Fruit fly (Drosophila melanogaster) whole organism, embryonic: Measurements from ENCODE around the gene Dpm1.
A peak's percentile ranks its signal among the peaks of the same experiment; 100 is the strongest.

Experiments
- CG10462 ChIP-seq: fragments of 200-800 bp; sonication (Bioruptor generic); optimal IDR thresholded peaks from 2 replicates; lab custom pipeline; 2016; ENCODE audit warnings: missing biosample characterization, missing genetic modification characterization
- CG18262 ChIP-seq: fragments of 200-800 bp; optimal IDR thresholded peaks from 3 replicates; lab custom pipeline; 2019; ENCODE audit warnings: missing biosample characterization, mild to moderate bottlenecking, missing genetic modification characterization, moderate library complexity
- CG2889 ChIP-seq: fragments of 200-800 bp; sonication (Bioruptor generic); IDR thresholded peaks from 3 replicates; pipeline ENCODE4 v1.3.6; 2022; ENCODE audit warnings: missing biosample characterization, missing genetic modification characterization
- CG31388 ChIP-seq: fragments of 200-800 bp; sonication (Bioruptor generic); optimal IDR thresholded peaks from 2 replicates; lab custom pipeline; 2016; ENCODE audit warnings: missing biosample characterization, missing genetic modification characterization
- CG3281 ChIP-seq: fragments of 200-800 bp; sonication (Bioruptor generic); optimal IDR thresholded peaks from 3 replicates; lab custom pipeline; 2017; ENCODE audit warnings: missing biosample characterization, mild to moderate bottlenecking, missing genetic modification characterization
- CG3847 ChIP-seq: fragments of 200-800 bp; sonication (Bioruptor generic); IDR thresholded peaks from 2 replicates; pipeline ENCODE4 v1.3.6; 2022; ENCODE audit warnings: missing biosample characterization, missing genetic modification characterization
- CG43689 ChIP-seq: fragments of 200-800 bp; sonication (Bioruptor generic); IDR thresholded peaks from 2 replicates; pipeline ENCODE4 v1.3.6; 2022; ENCODE audit warnings: missing biosample characterization, missing genetic modification characterization
- CG4617 ChIP-seq: fragments of 200-800 bp; sonication (Bioruptor generic); optimal IDR thresholded peaks from 3 replicates; lab custom pipeline; 2016; ENCODE audit warnings: missing biosample characterization, missing genetic modification characterization, borderline replicate concordance
- CG4730 ChIP-seq: fragments of 200-800 bp; sonication (Bioruptor generic); IDR thresholded peaks from 2 replicates; pipeline ENCODE4 v1.3.6; 2022; ENCODE audit warnings: missing biosample characterization, missing genetic modification characterization
- CG7556 ChIP-seq: fragments of 200-800 bp; sonication (Bioruptor generic); optimal IDR thresholded peaks from 2 replicates; lab custom pipeline; 2017; ENCODE audit warnings: missing biosample characterization, mild to moderate bottlenecking, missing genetic modification characterization
- CG7786 ChIP-seq: fragments of 200-800 bp; sonication (Bioruptor generic); optimal IDR thresholded peaks from 2 replicates; lab custom pipeline; 2016; ENCODE audit warnings: missing biosample characterization, missing genetic modification characterization
- CG7963 ChIP-seq: fragments of 200-800 bp; sonication (Bioruptor generic); IDR thresholded peaks from 3 replicates; pipeline ENCODE4 v1.3.6; 2022; ENCODE audit warnings: missing biosample characterization, missing genetic modification characterization; ENCODE audit not compliant: partially characterized antibody
- CG8290 ChIP-seq, 3 experiments: fragments of 200-800 bp; sonication (Bioruptor generic); optimal IDR thresholded peaks; 2 replicates each; lab custom pipeline; 2016 to 2019; ENCODE audit warnings: missing biosample characterization in 3 of 3, missing genetic modification characterization in 3 of 3, mild to moderate bottlenecking in 2 of 3, moderate library complexity in 1 of 3
- Dp ChIP-seq: fragments of 200-800 bp; sonication (Bioruptor generic); optimal IDR thresholded peaks from 2 replicates; lab custom pipeline; 2018; ENCODE audit warnings: missing biosample characterization, mild to moderate bottlenecking, missing genetic modification characterization, moderate library complexity
- Ets65A ChIP-seq: fragments of 200-800 bp; sonication (Bioruptor generic); peaks from one replicate; lab custom pipeline; 2016; ENCODE audit warnings: missing biosample characterization, missing genetic modification characterization
- Ets97D ChIP-seq: fragments of 200-800 bp; sonication (Bioruptor generic); optimal IDR thresholded peaks from 3 replicates; lab custom pipeline; 2016; ENCODE audit warnings: missing biosample characterization, missing genetic modification characterization
- Fer1 ChIP-seq: fragments of 200-800 bp; sonication (Bioruptor generic); optimal IDR thresholded peaks from 2 replicates; lab custom pipeline; 2017; ENCODE audit warnings: missing biosample characterization, mild to moderate bottlenecking, missing genetic modification characterization
- H15 ChIP-seq: fragments of 200-800 bp; sonication (Bioruptor generic); IDR thresholded peaks from 3 replicates; pipeline ENCODE4 v1.3.6; 2022; ENCODE audit warnings: missing biosample characterization, missing genetic modification characterization
- HHEX ChIP-seq: fragments of 200-800 bp; sonication (Bioruptor generic); optimal IDR thresholded peaks from 3 replicates; lab custom pipeline; 2017; ENCODE audit warnings: missing biosample characterization, mild to moderate bottlenecking, missing genetic modification characterization, missing genetic modification reagents
- Hand ChIP-seq: fragments of 200-800 bp; sonication (Bioruptor generic); optimal IDR thresholded peaks from 2 replicates; lab custom pipeline; 2017; ENCODE audit warnings: mild to moderate bottlenecking, missing biosample characterization, missing genetic modification reagents, missing genetic modification characterization
- Hey ChIP-seq: fragments of 200-800 bp; sonication (Bioruptor generic); optimal IDR thresholded peaks from 3 replicates; lab custom pipeline; 2018; ENCODE audit warnings: missing biosample characterization, mild to moderate bottlenecking, missing genetic modification characterization
- Hmr ChIP-seq: fragments of 200-800 bp; sonication (Bioruptor generic); optimal IDR thresholded peaks from 3 replicates; lab custom pipeline; 2017; ENCODE audit warnings: mild to moderate bottlenecking, missing biosample characterization, missing genetic modification reagents, missing genetic modification characterization
- Kr ChIP-seq: fragments of 200-800 bp; sonication (Bioruptor generic); optimal IDR thresholded peaks from 2 replicates; lab custom pipeline; 2017; ENCODE audit warnings: missing biosample characterization, mild to moderate bottlenecking, missing genetic modification characterization
- Med ChIP-seq: fragments of 200-800 bp; sonication (Bioruptor generic); peaks from one replicate; lab custom pipeline; 2016; ENCODE audit warnings: missing biosample characterization, missing genetic modification characterization, mild to moderate bottlenecking, inconsistent platforms, moderate library complexity
- Myb ChIP-seq: fragments of 200-800 bp; sonication (Bioruptor generic); optimal IDR thresholded peaks from 2 replicates; lab custom pipeline; 2016; ENCODE audit warnings: missing biosample characterization, missing genetic modification characterization
- Pdp1 ChIP-seq, 2 experiments: fragments of 200-800 bp; sonication (Bioruptor generic); optimal IDR thresholded peaks; 3 replicates each; lab custom pipeline; 2016; ENCODE audit warnings: missing biosample characterization in 2 of 2, missing genetic modification characterization in 2 of 2, mild to moderate bottlenecking in 1 of 2, moderate library complexity in 1 of 2
- Usf ChIP-seq: fragments of 200-800 bp; sonication (Bioruptor generic); optimal IDR thresholded peaks from 2 replicates; lab custom pipeline; 2017; ENCODE audit warnings: missing genotype, missing biosample characterization, missing genetic modification characterization
- crp ChIP-seq, 2 experiments: fragments of 200-800 bp; sonication (Bioruptor generic); optimal IDR thresholded peaks; 2 replicates in 1 of 2; 3 replicates in 1 of 2; lab custom pipeline; 2017; ENCODE audit warnings: missing biosample characterization in 2 of 2, missing genetic modification characterization in 2 of 2, mild to moderate bottlenecking in 1 of 2, moderate library complexity in 1 of 2
- dysf ChIP-seq: fragments of 200-800 bp; sonication (Bioruptor generic); IDR thresholded peaks from 3 replicates; pipeline ENCODE4 v1.3.6; 2022; ENCODE audit warnings: missing biosample characterization, missing genetic modification characterization
- esg ChIP-seq: fragments of 200-800 bp; sonication (Bioruptor generic); conservative IDR thresholded peaks from 2 replicates; pipeline ENCODE4 v1.3.6; 2022; ENCODE audit warnings: missing biosample characterization, missing genetic modification characterization
- ewg ChIP-seq: fragments of 200-800 bp; sonication (Bioruptor generic); optimal IDR thresholded peaks from 3 replicates; lab custom pipeline; 2017; ENCODE audit warnings: mild to moderate bottlenecking, missing biosample characterization, missing genetic modification reagents, missing genetic modification characterization
- exex ChIP-seq: fragments of 200-800 bp; sonication (Bioruptor generic); optimal IDR thresholded peaks from 4 replicates; lab custom pipeline; 2018; ENCODE audit warnings: missing biosample characterization, mild to moderate bottlenecking, missing genetic modification characterization, moderate library complexity
- eyg ChIP-seq: fragments of 200-800 bp; sonication (Bioruptor generic); optimal IDR thresholded peaks from 3 replicates; lab custom pipeline; 2016; ENCODE audit warnings: missing biosample characterization, missing genetic modification characterization
- ftz-f1 ChIP-seq: fragments of 200-800 bp; sonication (Bioruptor generic); optimal IDR thresholded peaks from 2 replicates; lab custom pipeline; 2016; ENCODE audit warnings: missing biosample characterization, missing genetic modification characterization
- gsb ChIP-seq: fragments of 200-800 bp; sonication (Bioruptor generic); IDR thresholded peaks from 2 replicates; pipeline ENCODE4 v1.3.6; 2022; ENCODE audit warnings: missing biosample characterization, missing genetic modification characterization
- hb ChIP-seq: fragments of 200-800 bp; sonication (Bioruptor generic); IDR thresholded peaks from 3 replicates; pipeline ENCODE4 v1.3.6; 2022; ENCODE audit warnings: missing biosample characterization, missing genetic modification characterization; ENCODE audit not compliant: partially characterized antibody
- lilli ChIP-seq: fragments of 200-800 bp; sonication (Bioruptor generic); optimal IDR thresholded peaks from 3 replicates; lab custom pipeline; 2016; ENCODE audit warnings: missing biosample characterization, missing genetic modification characterization
- lola ChIP-seq, 3 experiments: fragments of >200 bp in 2 of 3; fragments of 200-800 bp in 1 of 3; sonication (Bioruptor generic) in 1 of 3; optimal IDR thresholded peaks; 2 replicates each; lab custom pipeline; 2017 to 2019; ENCODE audit warnings: missing biosample characterization in 3 of 3, missing genetic modification characterization in 3 of 3, mild to moderate bottlenecking in 1 of 3, moderate library complexity in 1 of 3
- row ChIP-seq: fragments of 200-800 bp; sonication (Bioruptor generic); IDR thresholded peaks from 3 replicates; pipeline ENCODE4 v1.3.6; 2022; ENCODE audit warnings: missing biosample characterization, missing genetic modification characterization
- run ChIP-seq: fragments of 200-800 bp; sonication (Bioruptor generic); optimal IDR thresholded peaks from 3 replicates; lab custom pipeline; 2018; ENCODE audit warnings: missing biosample characterization, mild to moderate bottlenecking, missing genetic modification characterization
- sd ChIP-seq: fragments of 200-800 bp; sonication (Bioruptor generic); optimal IDR thresholded peaks from 3 replicates; lab custom pipeline; 2018; ENCODE audit warnings: missing biosample characterization, mild to moderate bottlenecking, missing genetic modification characterization, moderate library complexity
- seq ChIP-seq: fragments of 200-800 bp; sonication (Bioruptor generic); IDR thresholded peaks from 2 replicates; pipeline ENCODE4 v1.3.6; 2022; ENCODE audit warnings: missing biosample characterization, missing genetic modification characterization
- tio ChIP-seq: fragments of 200-800 bp; sonication (Bioruptor generic); optimal IDR thresholded peaks from 2 replicates; lab custom pipeline; 2017; ENCODE audit warnings: missing biosample characterization, missing genetic modification characterization, inconsistent platforms
- tup ChIP-seq: fragments of 200-800 bp; sonication (Bioruptor generic); optimal IDR thresholded peaks from 2 replicates; lab custom pipeline; 2016; ENCODE audit warnings: missing biosample characterization, mild to moderate bottlenecking, missing genetic modification characterization, moderate library complexity
- tx ChIP-seq: fragments of 200-800 bp; sonication (Bioruptor generic); optimal IDR thresholded peaks from 2 replicates; lab custom pipeline; 2016; ENCODE audit warnings: missing biosample characterization, missing genetic modification characterization
- wdn ChIP-seq: fragments of 200-800 bp; sonication (Bioruptor generic); IDR thresholded peaks from 2 replicates; pipeline ENCODE4 v1.3.6; 2022; ENCODE audit warnings: missing biosample characterization, missing genetic modification characterization

Gene Dpm1

DNA sequence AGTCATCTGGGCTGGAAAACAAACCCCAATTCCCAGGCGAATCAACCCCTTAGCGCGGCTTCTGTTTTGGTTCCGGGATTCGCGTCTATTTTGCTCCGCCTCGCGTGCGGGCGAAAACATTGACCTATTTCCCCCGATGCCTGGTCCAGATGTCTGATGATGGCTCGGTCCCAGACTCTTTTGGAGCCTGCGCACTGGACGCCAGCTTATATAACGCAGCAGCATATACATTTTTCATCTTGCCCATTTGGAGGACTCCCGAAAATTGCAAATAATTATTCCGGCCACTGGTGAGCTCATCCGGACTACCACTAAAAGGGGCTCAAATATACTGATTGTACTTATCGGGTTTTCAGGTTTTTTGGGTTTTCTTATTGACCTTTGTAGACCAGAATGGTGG lies 10.1 kb downstream of the Dpm1 start:
- TF ChIP-seq seq (GFP tag; lab: Robert Waterston, UW): peak; percentile 16; the same call in 1 of the 2 replicates
- TF ChIP-seq ewg (GFP tag; lab: Kevin White, UChicago): peak; percentile 80
- TF ChIP-seq Pdp1 (GFP tag; optimal IDR thresholded peaks at IDR 0.05; lab: Kevin White, UChicago): peak in 1 of 2 experiments; percentile 79
- TF ChIP-seq Med (GFP tag; lab: Kevin White, UChicago): peak; percentile 53
- TF ChIP-seq Hmr (GFP tag; lab: Kevin White, UChicago): no peak
- peak in 1 of 2 experiments; percentile 9 for TF ChIP-seq crp (GFP tag; optimal IDR thresholded peaks at IDR 0.05; lab: Kevin White, UChicago)
- TF ChIP-seq H15 (GFP tag; lab: Robert Waterston, UW): no peak
- TF ChIP-seq CG8290 (GFP tag; optimal IDR thresholded peaks at IDR 0.05; lab: Kevin White, UChicago): no peak
- TF ChIP-seq CG8290 (tag; optimal IDR thresholded peaks at IDR 0.05; lab: Kevin White, UChicago): no peak

DNA sequence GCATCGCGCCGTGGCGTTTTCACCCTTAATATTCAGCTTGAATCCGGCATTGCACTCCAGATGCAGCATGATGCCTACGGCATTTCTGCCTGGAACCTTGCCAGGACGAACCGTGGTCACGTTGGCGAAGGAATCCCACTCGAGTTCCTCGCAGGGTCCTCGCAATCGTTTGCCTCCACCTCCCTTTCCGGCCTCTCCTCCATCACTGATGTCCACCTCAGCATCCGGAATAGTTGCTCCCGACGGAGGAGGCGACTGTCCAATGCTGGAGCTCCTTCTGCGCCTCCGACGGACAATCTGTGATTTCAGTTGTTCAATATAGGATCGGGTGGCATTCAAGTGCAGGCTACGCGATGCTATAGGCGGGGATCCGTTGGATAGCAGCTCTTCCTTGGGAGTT lies 14.0 kb downstream of the Dpm1 start:
- TF ChIP-seq tup (no peak), seq (GFP tag; lab: Robert Waterston, UW) (no peak), Ets65A (GFP tag; lab: Kevin White, UChicago) (peak; percentile 91)

DNA sequence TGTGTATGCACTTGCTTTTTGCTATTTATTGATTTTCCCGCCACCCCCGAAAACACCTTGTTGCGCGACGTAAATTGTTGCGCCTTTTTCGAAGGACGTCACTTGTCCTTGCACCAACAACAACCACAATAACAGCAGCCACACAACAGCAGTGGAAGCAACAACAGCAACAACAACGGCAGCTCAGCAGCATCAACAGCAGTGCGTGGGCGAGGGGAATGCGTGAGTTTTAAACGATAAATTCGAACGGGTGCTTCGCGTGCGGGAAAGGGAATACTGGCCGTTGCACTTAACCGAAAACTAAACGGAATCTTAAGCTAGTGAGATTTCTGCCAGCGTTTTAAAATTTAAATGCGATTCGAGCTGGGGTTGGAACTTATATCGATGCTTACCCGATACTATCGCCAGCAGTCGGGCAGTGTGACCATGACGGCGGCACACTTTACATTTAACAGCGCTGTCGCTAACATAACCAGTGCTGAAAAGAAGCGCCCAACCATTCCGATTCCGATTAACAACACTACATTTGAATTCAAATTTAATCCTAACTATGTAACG lies 17.7 kb downstream of the Dpm1 start, which contains the start of gene cyst:
Gene cyst, minus strand, starts transcription at position 404 of the 558 bp plus-strand sequence.
- TF ChIP-seq hb (GFP tag; lab: Robert Waterston, UW): peak; percentile 94
- peak; percentile 27; the same call in 1 of the 3 replicates for TF ChIP-seq row (GFP tag; lab: Robert Waterston, UW)
- TF ChIP-seq CG7963 (GFP tag; lab: Robert Waterston, UW): peak; percentile 95
- TF ChIP-seq CG7786: peak; percentile 1
- peak; percentile 91 for TF ChIP-seq CG4617 (GFP tag; lab: Kevin White, UChicago)
- TF ChIP-seq wdn (GFP tag; lab: Robert Waterston, UW): no peak
- peak; percentile 53 for TF ChIP-seq lilli (GFP tag; lab: Kevin White, UChicago)
- peak; percentile 86 for TF ChIP-seq Dp
- TF ChIP-seq CG4730 (GFP tag; lab: Robert Waterston, UW): no peak
- no peak for TF ChIP-seq CG31388 (GFP tag; lab: Kevin White, UChicago)
- TF ChIP-seq Usf (GFP tag; lab: Kevin White, UChicago): no peak
- TF ChIP-seq eyg (GFP tag; lab: Kevin White, UChicago): peak; percentile 43
- TF ChIP-seq gsb (GFP tag; lab: Robert Waterston, UW): no peak
- TF ChIP-seq Fer1: peak; percentile 25
- peak; percentile 31 for TF ChIP-seq CG3281 (GFP tag; lab: Kevin White, UChicago)
- no peak for TF ChIP-seq esg (GFP tag; lab: Robert Waterston, UW)
- TF ChIP-seq HHEX (GFP tag; lab: Kevin White, UChicago): no peak
- no peak for TF ChIP-seq CG2889 (GFP tag; lab: Robert Waterston, UW)
- TF ChIP-seq CG10462 (GFP tag; lab: Kevin White, UChicago): no peak
- no peak for TF ChIP-seq CG18262
- no peak for TF ChIP-seq dysf (GFP tag; lab: Robert Waterston, UW)
- peak; percentile 24 for TF ChIP-seq tx
- no peak for TF ChIP-seq lola (GFP tag; optimal IDR thresholded peaks at IDR 0.05; lab: Kevin White, UChicago)
- TF ChIP-seq Myb: peak; percentile 99
- TF ChIP-seq CG7556 (GFP tag; lab: Kevin White, UChicago): no peak
- no peak for TF ChIP-seq run
- TF ChIP-seq ftz-f1 (GFP tag; lab: Kevin White, UChicago): peak; percentile 67
- TF ChIP-seq Hand (GFP tag; lab: Kevin White, UChicago): no peak
- TF ChIP-seq exex (tag; lab: Kevin White, UChicago): no peak
- peak; percentile 64 for TF ChIP-seq sd (tag; lab: Kevin White, UChicago)
- TF ChIP-seq CG43689: no peak
- TF ChIP-seq Hey (tag; lab: Kevin White, UChicago): no peak
- TF ChIP-seq Kr (GFP tag; lab: Kevin White, UChicago): no peak
- TF ChIP-seq tio: no peak
- TF ChIP-seq Ets97D (GFP tag; lab: Kevin White, UChicago): peak; percentile 90
- peak; percentile 82 for TF ChIP-seq CG3847 (GFP tag; lab: Robert Waterston, UW)
